Worm (Caenorhabditis elegans) whole organism, late embryonic: ENCODE results near the gene zmp-5.

Experiments used
- C08G9.2 ChIP-seq: sonication (generic microtip); optimal IDR thresholded peaks from 2 replicates; lab custom pipeline; 2016; ENCODE audit warnings: mild to moderate bottlenecking, missing genetic modification characterization, moderate library complexity, missing compliant biosample characterization
- F13H6.1 ChIP-seq: sonication (generic microtip); optimal IDR thresholded peaks from 2 replicates; lab custom pipeline; 2016; ENCODE audit warnings: missing genetic modification characterization, missing compliant biosample characterization
- K02D7.2 ChIP-seq: sonication (generic microtip); optimal IDR thresholded peaks from 2 replicates; lab custom pipeline; 2017; ENCODE audit warnings: mild to moderate bottlenecking, missing genetic modification characterization, missing compliant biosample characterization
- K09A11.1 ChIP-seq: sonication (generic microtip); optimal IDR thresholded peaks from 2 replicates; lab custom pipeline; 2017; ENCODE audit warnings: antibody characterized with exemption, mild to moderate bottlenecking, missing genetic modification characterization, missing compliant biosample characterization; ENCODE audit not compliant: insufficient read depth
- T23F11.4 ChIP-seq: fragments of 200-800 bp; sonication (Bioruptor generic); optimal IDR thresholded peaks from 2 replicates; lab custom pipeline; 2018; ENCODE audit warnings: mild to moderate bottlenecking, missing genetic modification characterization, missing compliant biosample characterization
- Y22D7AL.16 ChIP-seq: sonication (generic microtip); optimal IDR thresholded peaks from 2 replicates; lab custom pipeline; 2016; ENCODE audit warnings: missing genetic modification characterization, missing compliant biosample characterization
- ahr-1 ChIP-seq: sonication (generic microtip); optimal IDR thresholded peaks from 2 replicates; lab custom pipeline; 2016; ENCODE audit warnings: missing genetic modification characterization, missing compliant biosample characterization
- ama-1 ChIP-seq: fragments of 150-350 bp; optimal IDR thresholded peaks from 2 replicates; lab custom pipeline; 2014
- ceh-14 ChIP-seq: sonication (generic microtip); optimal IDR thresholded peaks from 2 replicates; lab custom pipeline; 2016; ENCODE audit warnings: missing genotype, missing genetic modification characterization, missing compliant biosample characterization
- ceh-18 ChIP-seq: sonication (generic microtip); optimal IDR thresholded peaks from 2 replicates; lab custom pipeline; 2016; ENCODE audit warnings: missing genetic modification characterization, missing compliant biosample characterization
- ceh-19 ChIP-seq: fragments of 200-800 bp; sonication (Bioruptor generic); optimal IDR thresholded peaks from 2 replicates; lab custom pipeline; 2018; ENCODE audit warnings: mild to moderate bottlenecking, missing genetic modification characterization, missing compliant biosample characterization
- ceh-2 ChIP-seq: sonication (generic microtip); optimal IDR thresholded peaks from 2 replicates; lab custom pipeline; 2016; ENCODE audit warnings: missing genotype, missing genetic modification characterization, missing compliant biosample characterization
- ceh-34 ChIP-seq: sonication (generic microtip); optimal IDR thresholded peaks from 2 replicates; lab custom pipeline; 2016; ENCODE audit warnings: mild to moderate bottlenecking, missing genetic modification characterization, missing compliant biosample characterization
- ceh-48 ChIP-seq: sonication (generic microtip); optimal IDR thresholded peaks from 2 replicates; lab custom pipeline; 2016; ENCODE audit warnings: missing genetic modification characterization, inconsistent platforms, missing compliant biosample characterization
- ceh-9 ChIP-seq: sonication (generic microtip); optimal IDR thresholded peaks from 2 replicates; lab custom pipeline; 2016; ENCODE audit warnings: mild to moderate bottlenecking, missing genetic modification characterization, inconsistent platforms, missing compliant biosample characterization
- dmd-4 ChIP-seq: sonication (generic microtip); optimal IDR thresholded peaks from 2 replicates; lab custom pipeline; 2016; ENCODE audit warnings: borderline replicate concordance, missing genetic modification characterization, missing compliant biosample characterization
- elt-4 ChIP-seq: sonication (generic microtip); optimal IDR thresholded peaks from 2 replicates; lab custom pipeline; 2016; ENCODE audit warnings: missing genetic modification characterization, missing compliant biosample characterization
- ets-4 ChIP-seq: sonication (generic microtip); optimal IDR thresholded peaks from 2 replicates; lab custom pipeline; 2016; ENCODE audit warnings: missing genetic modification characterization, missing compliant biosample characterization
- fkh-10 ChIP-seq: fragments of 150-350 bp; optimal IDR thresholded peaks from 2 replicates; lab custom pipeline; 2014; ENCODE audit warnings: missing biosample characterization, missing genetic modification reagents, missing genetic modification characterization
- fkh-6 ChIP-seq: sonication (generic microtip); optimal IDR thresholded peaks from 2 replicates; lab custom pipeline; 2016; ENCODE audit warnings: missing genetic modification characterization, missing compliant biosample characterization
- gmeb-2 ChIP-seq: sonication (generic microtip); optimal IDR thresholded peaks from 2 replicates; lab custom pipeline; 2016; ENCODE audit warnings: missing genetic modification characterization, inconsistent platforms, missing compliant biosample characterization
- hlh-13 ChIP-seq: fragments of 200-800 bp; sonication (Bioruptor generic); optimal IDR thresholded peaks from 2 replicates; lab custom pipeline; 2018; ENCODE audit warnings: mild to moderate bottlenecking, missing genetic modification characterization, missing compliant biosample characterization
- hlh-30 ChIP-seq: sonication (generic microtip); optimal IDR thresholded peaks from 2 replicates; lab custom pipeline; 2017; ENCODE audit warnings: antibody characterized with exemption, missing genetic modification characterization, missing compliant biosample characterization; ENCODE audit not compliant: insufficient read depth
- lin-11 ChIP-seq: fragments of 200-800 bp; sonication (Bioruptor generic); optimal IDR thresholded peaks from 2 replicates; lab custom pipeline; 2018; ENCODE audit warnings: mild to moderate bottlenecking, missing genetic modification characterization, missing compliant biosample characterization
- npax-4 ChIP-seq: sonication (generic microtip); optimal IDR thresholded peaks from 2 replicates; lab custom pipeline; 2016; ENCODE audit warnings: missing genetic modification characterization, missing compliant biosample characterization
- pat-9 ChIP-seq: fragments of 200-800 bp; sonication (Bioruptor generic); optimal IDR thresholded peaks from 2 replicates; lab custom pipeline; 2018; ENCODE audit warnings: mild to moderate bottlenecking, missing genetic modification characterization, moderate library complexity, missing compliant biosample characterization
- pax-1 ChIP-seq: fragments of 150-350 bp; optimal IDR thresholded peaks from 2 replicates; lab custom pipeline; 2014; ENCODE audit warnings: missing biosample characterization, missing genetic modification characterization
- pqm-1 ChIP-seq: sonication (generic microtip); optimal IDR thresholded peaks from 2 replicates; lab custom pipeline; 2016; ENCODE audit warnings: missing genetic modification characterization, missing compliant biosample characterization
- pros-1 ChIP-seq: fragments of 150-350 bp; optimal IDR thresholded peaks from 2 replicates; lab custom pipeline; 2014; ENCODE audit warnings: missing biosample characterization, missing genetic modification reagents, missing genetic modification characterization
- rnt-1 ChIP-seq: sonication (generic microtip); optimal IDR thresholded peaks from 2 replicates; lab custom pipeline; 2016; ENCODE audit warnings: missing genetic modification characterization, missing compliant biosample characterization
- sox-2 ChIP-seq: fragments of 200-800 bp; sonication (Bioruptor generic); IDR thresholded peaks from 2 replicates; pipeline ENCODE4 v1.3.6; 2022; ENCODE audit warnings: missing genetic modification reagents, missing genetic modification characterization, missing compliant biosample characterization
- sox-4 ChIP-seq: sonication (generic microtip); optimal IDR thresholded peaks from 2 replicates; lab custom pipeline; 2017; ENCODE audit warnings: mild to moderate bottlenecking, missing genetic modification characterization, inconsistent platforms, missing compliant biosample characterization
- syd-9 ChIP-seq: sonication (generic microtip); optimal IDR thresholded peaks from 2 replicates; lab custom pipeline; 2016; ENCODE audit warnings: mild to moderate bottlenecking, missing genetic modification characterization, moderate library complexity, missing compliant biosample characterization
- tbx-2 ChIP-seq: sonication (generic microtip); optimal IDR thresholded peaks from 2 replicates; lab custom pipeline; 2016; ENCODE audit warnings: missing genetic modification characterization, missing compliant biosample characterization
- tbx-7 ChIP-seq: sonication (generic microtip); optimal IDR thresholded peaks from 2 replicates; lab custom pipeline; 2016; ENCODE audit warnings: missing genotype, missing genetic modification characterization, missing compliant biosample characterization
- ttx-3 ChIP-seq: sonication (generic microtip); optimal IDR thresholded peaks from 2 replicates; lab custom pipeline; 2016; ENCODE audit warnings: missing genetic modification reagents, missing genetic modification characterization, missing compliant biosample characterization
- unc-55 ChIP-seq: sonication (generic microtip); optimal IDR thresholded peaks from 2 replicates; lab custom pipeline; 2017; ENCODE audit warnings: missing biosample characterization, missing genetic modification reagents, missing genetic modification characterization
- zip-5 ChIP-seq: sonication (generic microtip); optimal IDR thresholded peaks from 2 replicates; lab custom pipeline; 2016; ENCODE audit warnings: missing genetic modification characterization, missing compliant biosample characterization
- ztf-16 ChIP-seq: sonication (generic microtip); optimal IDR thresholded peaks from 2 replicates; lab custom pipeline; 2017; ENCODE audit warnings: missing genetic modification characterization, missing compliant biosample characterization

The zmp-5 gene

DNA sequence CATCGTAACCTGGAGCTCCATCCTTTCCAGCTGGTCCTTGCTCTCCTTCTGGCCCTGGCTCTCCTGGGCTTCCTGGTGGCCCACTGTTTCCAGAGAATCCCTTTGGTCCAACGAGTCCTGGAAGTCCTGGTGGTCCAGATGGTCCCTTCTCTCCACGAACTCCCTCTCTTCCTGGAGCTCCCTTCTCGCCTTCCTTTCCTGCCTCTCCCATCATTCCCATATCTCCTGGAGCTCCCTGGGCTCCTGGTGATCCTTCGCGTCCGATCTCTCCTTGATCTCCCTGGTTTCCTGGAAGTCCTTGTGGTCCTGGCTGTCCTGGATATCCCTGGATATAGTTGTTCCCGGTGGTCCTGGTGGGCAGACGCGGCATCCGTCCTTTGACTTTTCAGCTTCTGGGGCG, 10.7 kb upstream of the zmp-5 start:
- TF ChIP-seq syd-9 (tag; lab: Kevin White, UChicago) = no peak
- TF ChIP-seq ama-1 (lab: Kevin White, UChicago) = no peak
- TF ChIP-seq lin-11 (tag; lab: Kevin White, UChicago) = no peak
- TF ChIP-seq fkh-10 (GFP tag; lab: Kevin White, UChicago) = no peak
- peak; percentile 18 for TF ChIP-seq C08G9.2 (tag; lab: Kevin White, UChicago)
- no peak for TF ChIP-seq fkh-6 (tag; lab: Kevin White, UChicago)
- TF ChIP-seq ceh-14 = peak; percentile 9
- TF ChIP-seq gmeb-2 (tag; lab: Kevin White, UChicago) = no peak
- TF ChIP-seq K02D7.2 (tag; lab: Kevin White, UChicago) = no peak
- peak; percentile 17 for TF ChIP-seq elt-4 (tag; lab: Kevin White, UChicago)
- no peak for TF ChIP-seq F13H6.1
- TF ChIP-seq, all 69 proteins: peak for 3

DNA sequence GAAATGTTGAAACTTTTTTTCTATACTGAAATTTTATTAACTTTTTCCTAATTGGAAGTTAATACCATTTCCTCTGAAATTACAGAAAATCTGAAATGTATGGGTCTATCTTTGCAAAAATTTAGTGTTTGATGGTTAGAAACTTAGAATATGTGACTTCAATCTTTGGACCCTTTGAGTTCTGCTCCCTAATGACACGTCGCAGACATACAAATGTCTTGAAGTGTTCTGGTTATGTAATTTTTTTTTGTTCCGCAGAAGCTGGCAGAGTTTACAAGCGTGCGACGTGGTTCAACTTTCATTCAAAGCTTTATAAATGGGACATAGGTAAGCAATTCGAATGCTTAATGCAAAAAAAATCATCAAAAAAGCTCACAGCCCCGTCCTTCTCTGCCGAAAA, 8.9 kb upstream of the zmp-5 start:
- TF ChIP-seq sox-2 = no peak
- no peak for TF ChIP-seq ahr-1
- no peak for TF ChIP-seq pros-1 (tag; lab: Kevin White, UChicago)

DNA sequence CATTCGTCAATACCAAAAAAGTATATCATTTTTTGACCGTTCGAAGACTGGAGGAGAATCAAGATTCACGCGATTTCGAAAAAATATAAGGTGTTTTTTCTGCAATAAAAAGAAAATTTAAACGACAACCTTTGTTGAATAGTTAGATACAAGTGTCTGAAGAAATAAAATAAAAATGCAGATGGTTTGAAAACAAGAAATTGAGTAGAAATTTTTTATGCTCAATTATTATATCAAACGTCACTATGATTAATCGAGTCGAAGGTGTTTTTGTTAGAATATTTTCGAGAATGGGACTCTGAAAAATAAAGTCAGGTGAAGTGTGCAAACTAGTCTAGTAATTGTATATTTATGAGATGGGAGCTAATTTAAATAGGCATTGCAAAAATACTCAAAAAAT, 6.5 kb upstream of the zmp-5 start, which contains the start of gene R09A8.5:
Gene R09A8.5, minus strand, starts transcription at position 101 of the 400 bp plus-strand sequence.
- TF ChIP-seq ama-1 (lab: Kevin White, UChicago) = no peak
- TF ChIP-seq T23F11.4 (GFP tag; lab: Kevin White, UChicago) = no peak
- TF ChIP-seq zip-5 (tag; lab: Kevin White, UChicago) = no peak
- TF ChIP-seq ceh-18 (tag; lab: Kevin White, UChicago) = no peak
- no peak for TF ChIP-seq ceh-48 (tag; lab: Kevin White, UChicago)
- no peak for TF ChIP-seq unc-55
- TF ChIP-seq K09A11.1 (tag; lab: Kevin White, UChicago) = no peak
- TF ChIP-seq ztf-16 (tag; lab: Kevin White, UChicago) = no peak
- no peak for TF ChIP-seq hlh-13 (GFP tag; lab: Kevin White, UChicago)
- no peak for TF ChIP-seq elt-4 (tag; lab: Kevin White, UChicago)
- TF ChIP-seq ets-4 (tag; lab: Kevin White, UChicago) = no peak
- TF ChIP-seq ceh-19 (GFP tag; lab: Kevin White, UChicago) = no peak
- no peak for TF ChIP-seq F13H6.1
- TF ChIP-seq Y22D7AL.16 (tag; lab: Kevin White, UChicago) = no peak
- TF ChIP-seq npax-4 (tag; lab: Kevin White, UChicago) = no peak
- no peak for TF ChIP-seq hlh-30 (tag; lab: Kevin White, UChicago)
- no peak for TF ChIP-seq rnt-1
- TF ChIP-seq ceh-14 = no peak
- no peak for TF ChIP-seq ceh-9 (tag; lab: Kevin White, UChicago)
- TF ChIP-seq tbx-7 (tag; lab: Kevin White, UChicago) = no peak

DNA sequence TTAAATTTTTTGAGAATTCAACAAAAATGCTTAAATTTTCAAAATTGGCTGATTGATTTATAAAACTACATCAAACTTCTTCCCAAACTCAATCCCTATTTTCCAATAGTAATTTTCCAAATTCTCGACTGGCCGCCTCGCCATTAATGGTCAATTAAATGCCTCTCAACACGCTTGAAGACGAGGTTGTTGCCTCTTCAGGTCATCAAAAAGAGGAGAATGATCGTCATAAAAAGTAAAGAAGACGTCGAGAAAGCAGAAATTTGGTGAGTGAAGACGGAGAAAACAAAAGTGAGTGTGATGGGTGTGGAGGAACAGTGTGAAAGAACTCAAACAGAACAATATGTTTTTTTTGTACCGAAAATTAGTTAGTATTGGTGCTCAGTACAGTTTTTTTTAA, 6.0 kb upstream of the zmp-5 start:
- no peak for TF ChIP-seq pat-9 (tag; lab: Kevin White, UChicago)
- TF ChIP-seq elt-4 (tag; lab: Kevin White, UChicago) = no peak
- no peak for TF ChIP-seq sox-4 (tag; lab: Kevin White, UChicago)
- no peak for TF ChIP-seq ceh-34 (tag; lab: Kevin White, UChicago)
- TF ChIP-seq tbx-2 = no peak
- no peak for TF ChIP-seq ceh-2 (tag; lab: Kevin White, UChicago)
- no peak for TF ChIP-seq gmeb-2 (tag; lab: Kevin White, UChicago)
- no peak for TF ChIP-seq ztf-16 (tag; lab: Kevin White, UChicago)
- no peak for TF ChIP-seq rnt-1
- no peak for TF ChIP-seq pax-1
- no peak for TF ChIP-seq T23F11.4 (GFP tag; lab: Kevin White, UChicago)
- no peak for TF ChIP-seq pros-1 (tag; lab: Kevin White, UChicago)
- no peak for TF ChIP-seq unc-55
- TF ChIP-seq ceh-18 (tag; lab: Kevin White, UChicago) = no peak
- TF ChIP-seq ttx-3 (tag; lab: Kevin White, UChicago) = no peak
- no peak for TF ChIP-seq ets-4 (tag; lab: Kevin White, UChicago)
- TF ChIP-seq pqm-1 (tag; lab: Kevin White, UChicago) = no peak
- no peak for TF ChIP-seq dmd-4 (tag; lab: Kevin White, UChicago)
- no peak for TF ChIP-seq ceh-9 (tag; lab: Kevin White, UChicago)
- TF ChIP-seq K09A11.1 (tag; lab: Kevin White, UChicago) = no peak
